Fruit fly (Drosophila melanogaster) whole organism, wandering third instar larva: ENCODE measurements around the gene CG42585.

ENCODE experiments used
- Abd-B ChIP-seq: fragments of >200 bp; optimal IDR thresholded peaks from 2 replicates; lab custom pipeline; 2017; ENCODE audit warnings: missing biosample characterization, missing genetic modification characterization
- foxo ChIP-seq, 2 experiments: fragments of 200-800 bp; sonication (Bioruptor generic); optimal IDR thresholded peaks; 2 replicates in 1 of 2; 3 replicates in 1 of 2; lab custom pipeline; 2016 to 2017; ENCODE audit warnings: missing biosample characterization in 2 of 2, missing genetic modification characterization in 2 of 2
- sage ChIP-seq: fragments of 200-800 bp; sonication (Bioruptor generic); optimal IDR thresholded peaks from 2 replicates; lab custom pipeline; 2016; ENCODE audit warnings: missing biosample characterization, mild to moderate bottlenecking, missing genetic modification characterization

Gene CG42585

dm6 chr2L:14784498-14784897 is 44.8 kb downstream of the CG42585 start, which contains the start of gene CG18636:
Gene CG18636 (minus strand): TSS chr2L:14784598.
- TF ChIP-seq foxo (GFP tag; optimal IDR thresholded peaks at IDR 0.05; lab: Kevin White, UChicago) = no peak
- TF ChIP-seq Abd-B = no peak
- TF ChIP-seq sage (GFP tag; lab: Kevin White, UChicago) = no peak
